Fruit fly (Drosophila melanogaster) whole organism, prepupa: ENCODE data around the gene ncd.

ENCODE experiments used
- Blimp-1 ChIP-seq: fragments of 200-800 bp; sonication (Bioruptor generic); optimal IDR thresholded peaks from 3 replicates; lab custom pipeline; 2017; ENCODE audit warnings: missing biosample characterization, missing genetic modification characterization, mild to moderate bottlenecking, moderate library complexity, missing genetic modification reagents
- CG10631 ChIP-seq: fragments of 200-800 bp; sonication (Bioruptor generic); optimal IDR thresholded peaks from 2 replicates; lab custom pipeline; 2016; ENCODE audit warnings: missing biosample characterization, missing genetic modification characterization
- CG11294 ChIP-seq: fragments of 200-800 bp; sonication (Bioruptor generic); IDR thresholded peaks from 2 replicates; pipeline ENCODE4 v1.3.6; 2022; ENCODE audit warnings: missing biosample characterization, missing genetic modification characterization
- CG11762 ChIP-seq: fragments of 200-800 bp; sonication (Bioruptor generic); optimal IDR thresholded peaks from 3 replicates; lab custom pipeline; 2016; ENCODE audit warnings: missing biosample characterization, missing genetic modification characterization; ENCODE audit not compliant: insufficient read depth
- CG1621 ChIP-seq: fragments of 200-800 bp; sonication (Bioruptor generic); optimal IDR thresholded peaks from 3 replicates; lab custom pipeline; 2018; ENCODE audit warnings: missing biosample characterization, mild to moderate bottlenecking, missing genetic modification characterization
- CG16779 ChIP-seq: fragments of 200-800 bp; sonication (Bioruptor generic); optimal IDR thresholded peaks from 3 replicates; lab custom pipeline; 2017; ENCODE audit warnings: missing biosample characterization, mild to moderate bottlenecking, missing genetic modification characterization
- CG31627 ChIP-seq: fragments of 200-800 bp; sonication (Bioruptor generic); optimal IDR thresholded peaks from 3 replicates; lab custom pipeline; 2016; ENCODE audit warnings: missing biosample characterization, missing genetic modification characterization
- CG32006 ChIP-seq: fragments of 200-800 bp; sonication (Bioruptor generic); optimal IDR thresholded peaks from 3 replicates; lab custom pipeline; 2017; ENCODE audit warnings: missing biosample characterization, mild to moderate bottlenecking, missing genetic modification characterization
- CG34406 ChIP-seq: fragments of 200-800 bp; sonication (Bioruptor generic); optimal IDR thresholded peaks from 3 replicates; lab custom pipeline; 2016; ENCODE audit warnings: missing biosample characterization, missing genetic modification characterization
- CG4318 ChIP-seq: fragments of 200-800 bp; sonication (Bioruptor generic); optimal IDR thresholded peaks from 3 replicates; lab custom pipeline; 2017; ENCODE audit warnings: missing biosample characterization, mild to moderate bottlenecking, missing genetic modification characterization
- CG6163 ChIP-seq: fragments of 200-800 bp; sonication (Bioruptor generic); IDR thresholded peaks from 3 replicates; pipeline ENCODE4 v1.3.6; 2022; ENCODE audit warnings: missing biosample characterization, missing genetic modification characterization
- CG6792 ChIP-seq: fragments of 200-800 bp; sonication (Bioruptor generic); optimal IDR thresholded peaks from 3 replicates; lab custom pipeline; 2016; ENCODE audit warnings: missing biosample characterization, missing genetic modification characterization
- CG6808 ChIP-seq: fragments of 200-800 bp; sonication (Bioruptor generic); optimal IDR thresholded peaks from 3 replicates; lab custom pipeline; 2017; ENCODE audit warnings: missing biosample characterization, missing genetic modification characterization, mild to moderate bottlenecking, moderate library complexity, missing genetic modification reagents
- CG6854 ChIP-seq: fragments of 200-800 bp; sonication (Bioruptor generic); optimal IDR thresholded peaks from 2 replicates; lab custom pipeline; 2017; ENCODE audit warnings: missing biosample characterization, mild to moderate bottlenecking, missing genetic modification characterization
- CG7368 ChIP-seq: fragments of 200-800 bp; sonication (Bioruptor generic); optimal IDR thresholded peaks from 3 replicates; lab custom pipeline; 2016; ENCODE audit warnings: missing biosample characterization, missing genetic modification characterization
- CG8119 ChIP-seq: fragments of 200-800 bp; sonication (Bioruptor generic); IDR thresholded peaks from 3 replicates; pipeline ENCODE4 v1.3.6; 2022; ENCODE audit warnings: missing biosample characterization, missing genetic modification characterization
- CG8319 ChIP-seq: fragments of 200-800 bp; sonication (Bioruptor generic); optimal IDR thresholded peaks from 3 replicates; lab custom pipeline; 2016; ENCODE audit warnings: missing biosample characterization, missing genetic modification characterization
- CG9139 ChIP-seq: fragments of 200-800 bp; sonication (Bioruptor generic); optimal IDR thresholded peaks from 3 replicates; lab custom pipeline; 2017; ENCODE audit warnings: missing biosample characterization, mild to moderate bottlenecking, missing genetic modification characterization
- Eip75B ChIP-seq: fragments of 200-800 bp; sonication (Bioruptor generic); optimal IDR thresholded peaks from 3 replicates; lab custom pipeline; 2016; ENCODE audit warnings: missing biosample characterization, missing genetic modification characterization
- Eip78C ChIP-seq: fragments of 200-800 bp; sonication (Bioruptor generic); peaks from one replicate; lab custom pipeline; 2016; ENCODE audit warnings: missing biosample characterization, missing genetic modification characterization
- Eip93F ChIP-seq: fragments of 200-800 bp; sonication (Bioruptor generic); optimal IDR thresholded peaks from 2 replicates; lab custom pipeline; 2016; ENCODE audit warnings: missing biosample characterization, mild to moderate bottlenecking, missing genetic modification characterization
- Ets21C ChIP-seq: fragments of 200-800 bp; sonication (Bioruptor generic); optimal IDR thresholded peaks from 3 replicates; lab custom pipeline; 2016; ENCODE audit warnings: missing biosample characterization, missing genetic modification characterization
- Ets96B ChIP-seq: fragments of 200-800 bp; optimal IDR thresholded peaks from 2 replicates; lab custom pipeline; 2019; ENCODE audit warnings: missing biosample characterization, mild to moderate bottlenecking, missing genetic modification characterization, moderate library complexity
- Gug ChIP-seq: fragments of 200-800 bp; sonication (Bioruptor generic); IDR thresholded peaks from 2 replicates; pipeline ENCODE4 v1.3.6; 2022; ENCODE audit warnings: missing biosample characterization, missing genetic modification characterization
- Hr39 ChIP-seq: fragments of 200-800 bp; sonication (Bioruptor generic); optimal IDR thresholded peaks from 2 replicates; lab custom pipeline; 2016; ENCODE audit warnings: missing biosample characterization, missing genetic modification characterization
- Hr4 ChIP-seq: fragments of 200-800 bp; sonication (Bioruptor generic); optimal IDR thresholded peaks from 3 replicates; lab custom pipeline; 2016; ENCODE audit warnings: missing biosample characterization, missing genetic modification characterization
- Lpt ChIP-seq: fragments of 200-800 bp; sonication (Bioruptor generic); optimal IDR thresholded peaks from 3 replicates; lab custom pipeline; 2016; ENCODE audit warnings: missing biosample characterization, missing genetic modification characterization
- OdsH ChIP-seq: fragments of 200-800 bp; sonication (Bioruptor generic); optimal IDR thresholded peaks from 3 replicates; lab custom pipeline; 2016; ENCODE audit warnings: missing biosample characterization, missing genetic modification characterization
- Sox102F ChIP-seq: fragments of 200-800 bp; sonication (Bioruptor generic); optimal IDR thresholded peaks from 2 replicates; lab custom pipeline; 2016; ENCODE audit warnings: missing biosample characterization, mild to moderate bottlenecking, missing genetic modification characterization
- Sox14 ChIP-seq: fragments of 200-800 bp; sonication (Bioruptor generic); optimal IDR thresholded peaks from 3 replicates; lab custom pipeline; 2016; ENCODE audit warnings: missing biosample characterization, missing genetic modification characterization
- Sox15 ChIP-seq: fragments of 200-800 bp; sonication (Bioruptor generic); optimal IDR thresholded peaks from 3 replicates; lab custom pipeline; 2016; ENCODE audit warnings: missing biosample characterization, missing genetic modification characterization
- achi ChIP-seq: fragments of 200-800 bp; sonication (Bioruptor generic); optimal IDR thresholded peaks from 3 replicates; lab custom pipeline; 2016; ENCODE audit warnings: missing biosample characterization, missing genetic modification characterization
- dac ChIP-seq: fragments of 200-800 bp; sonication (Bioruptor generic); optimal IDR thresholded peaks from 2 replicates; lab custom pipeline; 2017; ENCODE audit warnings: missing biosample characterization, mild to moderate bottlenecking, missing genetic modification characterization
- eg ChIP-seq: fragments of 200-800 bp; sonication (Bioruptor generic); IDR thresholded peaks from 3 replicates; pipeline ENCODE4 v1.3.6; 2022; ENCODE audit warnings: missing biosample characterization, missing genetic modification characterization
- esn ChIP-seq: fragments of 200-800 bp; sonication (Bioruptor generic); optimal IDR thresholded peaks from 2 replicates; lab custom pipeline; 2016; ENCODE audit warnings: missing biosample characterization, mild to moderate bottlenecking, missing genetic modification characterization, moderate library complexity
- fd59A ChIP-seq: fragments of 200-800 bp; sonication (Bioruptor generic); optimal IDR thresholded peaks from 2 replicates; lab custom pipeline; 2017; ENCODE audit warnings: missing biosample characterization, mild to moderate bottlenecking, missing genetic modification characterization, missing genetic modification reagents
- fd85E ChIP-seq: fragments of 200-800 bp; sonication (Bioruptor generic); optimal IDR thresholded peaks from 3 replicates; lab custom pipeline; 2016; ENCODE audit warnings: missing biosample characterization, missing genetic modification characterization
- salr ChIP-seq, 2 experiments: fragments of 200-800 bp; sonication (Bioruptor generic); optimal IDR thresholded peaks; 3 replicates each; lab custom pipeline; 2016 to 2018; ENCODE audit warnings: missing biosample characterization in 2 of 2, missing genetic modification characterization in 2 of 2, mild to moderate bottlenecking in 1 of 2
- spab ChIP-seq: fragments of 200-800 bp; sonication (Bioruptor generic); optimal IDR thresholded peaks from 2 replicates; lab custom pipeline; 2017; ENCODE audit warnings: missing biosample characterization, mild to moderate bottlenecking, missing genetic modification characterization, missing genetic modification reagents
- svp ChIP-seq: fragments of 200-800 bp; sonication (Bioruptor generic); peaks from one replicate; lab custom pipeline; 2016; ENCODE audit warnings: missing biosample characterization, missing genetic modification characterization
- topi ChIP-seq: fragments of 200-800 bp; sonication (Bioruptor generic); optimal IDR thresholded peaks from 3 replicates; lab custom pipeline; 2016; ENCODE audit warnings: missing biosample characterization, missing genetic modification characterization
- vri ChIP-seq: fragments of 200-800 bp; sonication (Bioruptor generic); optimal IDR thresholded peaks from 3 replicates; lab custom pipeline; 2016; ENCODE audit warnings: missing biosample characterization, mild to moderate bottlenecking, missing genetic modification characterization

ncd gene

DNA sequence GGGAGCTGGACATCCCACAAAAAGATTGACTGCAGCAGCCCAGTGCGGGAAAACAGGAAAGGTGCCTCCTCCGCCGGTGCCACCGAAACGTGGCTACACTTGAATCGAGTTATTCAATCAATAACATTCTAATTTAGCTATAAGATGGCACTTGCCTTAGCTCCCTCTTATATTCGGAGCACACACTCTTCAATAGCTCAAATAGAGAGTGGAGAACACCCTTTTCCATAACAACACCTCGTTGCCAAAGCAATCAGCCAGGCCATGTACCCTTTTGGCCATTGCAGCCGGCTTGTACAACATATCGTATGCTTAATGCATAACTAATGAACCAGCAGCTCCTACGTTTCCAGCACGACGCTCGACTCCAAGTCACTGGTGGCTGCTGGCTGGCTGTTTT lies 30.8 kb upstream of the ncd start (continued):
- TF ChIP-seq Hr4 (peak; percentile 42), CG6792 (GFP tag; lab: Kevin White, UChicago) (no peak)

- TF ChIP-seq CG6808 (GFP tag; lab: Kevin White, UChicago) (no peak), CG10631 (GFP tag; lab: Kevin White, UChicago) (no peak), achi (GFP tag; lab: Kevin White, UChicago) (no peak), Sox15 (GFP tag; lab: Kevin White, UChicago) (no peak), CG9139 (GFP tag; lab: Kevin White, UChicago) (no peak), fd59A (GFP tag; lab: Kevin White, UChicago) (no peak), CG16779 (tag; lab: Kevin White, UChicago) (no peak), Eip75B (GFP tag; lab: Kevin White, UChicago) (no peak), fd85E (no peak), CG6163 (GFP tag; lab: Robert Waterston, UW) (no peak), CG8319 (GFP tag; lab: Kevin White, UChicago) (no peak), Sox102F (no peak), CG6854 (GFP tag; lab: Kevin White, UChicago) (no peak), Ets21C (GFP tag; lab: Kevin White, UChicago) (no peak), dac (GFP tag; lab: Kevin White, UChicago) (no peak), CG11762 (no peak), CG7368 (GFP tag; lab: Kevin White, UChicago) (no peak), CG8119 (GFP tag; lab: Robert Waterston, UW) (no peak), OdsH (GFP tag; lab: Kevin White, UChicago) (no peak)
Observed at dm6 chr3R:29836188-29836587, 29.3 kb upstream of the ncd start, which contains the start of gene CG42592. Gene CG42592 (minus strand): TSS chr3R:29836288.

dm6 chr3R:29835710-29836049 lies 28.8 kb upstream of the ncd start, which contains the start of gene Prtl99C:
Gene Prtl99C (plus strand): TSS chr3R:29835950.
- TF ChIP-seq CG11294 (GFP tag; lab: Robert Waterston, UW), result no peak
- no peak for TF ChIP-seq eg (GFP tag; lab: Robert Waterston, UW)
- TF ChIP-seq Gug (GFP tag; lab: Robert Waterston, UW), result no peak
- no peak for TF ChIP-seq achi (GFP tag; lab: Kevin White, UChicago)
- TF ChIP-seq esn (GFP tag; lab: Kevin White, UChicago), result no peak

DNA sequence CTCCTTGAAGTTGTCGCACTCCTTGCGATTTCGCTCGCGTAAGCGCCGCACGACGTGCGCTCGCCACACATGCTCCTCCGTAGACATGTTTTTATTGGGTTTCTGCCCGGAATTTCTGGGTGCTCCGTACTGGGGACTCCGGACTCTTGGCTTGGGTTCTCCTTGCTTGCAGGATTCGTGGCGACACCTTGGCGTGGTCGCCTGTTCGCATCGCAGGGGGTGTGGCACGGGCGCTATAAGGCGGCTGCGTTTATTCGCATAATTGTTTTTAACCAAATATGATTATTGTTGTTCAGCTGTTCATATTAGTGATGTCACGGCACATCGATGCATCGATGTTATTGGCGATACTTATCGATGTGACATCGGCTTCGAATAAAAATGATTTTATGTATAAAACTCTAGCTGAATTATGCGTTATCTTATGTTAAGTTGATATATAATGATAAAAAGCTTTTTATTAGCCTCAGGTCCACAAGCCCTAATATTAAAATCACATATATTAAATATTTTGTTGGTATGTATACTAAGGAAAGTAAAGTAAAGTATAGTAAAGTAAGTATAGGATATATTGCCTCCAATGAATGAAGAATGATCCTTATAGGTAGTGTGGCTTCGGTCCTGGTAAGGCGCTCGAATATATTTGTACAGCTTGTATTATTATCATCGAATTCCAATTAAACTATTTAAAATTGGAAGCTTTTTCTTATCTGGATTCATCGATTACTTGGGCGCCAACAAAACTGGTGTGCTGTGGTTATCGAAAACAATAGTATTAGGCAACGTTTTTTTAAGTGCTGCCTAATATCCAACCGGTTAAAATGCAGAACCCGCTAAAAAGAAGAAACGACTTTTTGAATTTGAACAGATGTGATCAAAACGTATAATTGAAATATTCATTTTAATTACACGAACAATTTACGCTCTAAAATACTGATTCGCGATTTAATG lies 28.1 kb upstream of the ncd start, which contains the start of gene Atg16:
TSS of gene Atg16 (minus strand) at position 343 of the 951 bp plus-strand sequence.
- peak; percentile 30 for TF ChIP-seq CG1621 (tag; lab: Kevin White, UChicago)
- no peak for TF ChIP-seq Ets96B (tag; lab: Kevin White, UChicago)
- no peak for TF ChIP-seq Ets21C (GFP tag; lab: Kevin White, UChicago)
- TF ChIP-seq CG16779 (tag; lab: Kevin White, UChicago), result no peak
- no peak for TF ChIP-seq spab (GFP tag; lab: Kevin White, UChicago)
- no peak for TF ChIP-seq CG6808 (GFP tag; lab: Kevin White, UChicago)
- no peak for TF ChIP-seq fd85E
- TF ChIP-seq esn (GFP tag; lab: Kevin White, UChicago), result peak; percentile 16
- TF ChIP-seq Blimp-1, result no peak
- no peak for TF ChIP-seq CG34406 (GFP tag; lab: Kevin White, UChicago)
- peak; percentile 1 for TF ChIP-seq CG10631 (GFP tag; lab: Kevin White, UChicago)
- TF ChIP-seq CG11762, result no peak
- no peak for TF ChIP-seq Hr39 (GFP tag; lab: Kevin White, UChicago)
- no peak for TF ChIP-seq Eip78C (GFP tag; lab: Kevin White, UChicago)
- no peak for TF ChIP-seq CG31627 (GFP tag; lab: Kevin White, UChicago)
- TF ChIP-seq Sox15 (GFP tag; lab: Kevin White, UChicago), result no peak
- TF ChIP-seq salr (GFP tag; optimal IDR thresholded peaks at IDR 0.05; lab: Kevin White, UChicago), result no peak
- TF ChIP-seq CG4318, result no peak
- no peak for TF ChIP-seq CG32006 (GFP tag; lab: Kevin White, UChicago)
- no peak for TF ChIP-seq eg (GFP tag; lab: Robert Waterston, UW)
- no peak for TF ChIP-seq topi (GFP tag; lab: Kevin White, UChicago)
- no peak for TF ChIP-seq Sox102F
- no peak for TF ChIP-seq CG6792 (GFP tag; lab: Kevin White, UChicago)
- no peak for TF ChIP-seq CG6854 (GFP tag; lab: Kevin White, UChicago)
- no peak for TF ChIP-seq Eip93F (GFP tag; lab: Kevin White, UChicago)
- no peak for TF ChIP-seq Gug (GFP tag; lab: Robert Waterston, UW)
- no peak for TF ChIP-seq CG11294 (GFP tag; lab: Robert Waterston, UW)
- no peak for TF ChIP-seq svp (GFP tag; lab: Kevin White, UChicago)
- TF ChIP-seq Lpt (GFP tag; lab: Kevin White, UChicago), result no peak
- no peak for TF ChIP-seq CG7368 (GFP tag; lab: Kevin White, UChicago)
- peak; percentile 1 for TF ChIP-seq Sox14 (GFP tag; lab: Kevin White, UChicago)
- no peak for TF ChIP-seq vri
